Worm (Caenorhabditis elegans) whole organism, late embryonic: ENCODE data around the gene pir-1.

Experiments used
- K09A11.1 ChIP-seq: sonication (generic microtip); optimal IDR thresholded peaks from 2 replicates; lab custom pipeline; 2017; ENCODE audit warnings: antibody characterized with exemption, mild to moderate bottlenecking, missing genetic modification characterization, missing compliant biosample characterization; ENCODE audit not compliant: insufficient read depth
- ahr-1 ChIP-seq: sonication (generic microtip); optimal IDR thresholded peaks from 2 replicates; lab custom pipeline; 2016; ENCODE audit warnings: missing genetic modification characterization, missing compliant biosample characterization
- ama-1 ChIP-seq: fragments of 150-350 bp; optimal IDR thresholded peaks from 2 replicates; lab custom pipeline; 2014
- dmd-4 ChIP-seq: sonication (generic microtip); optimal IDR thresholded peaks from 2 replicates; lab custom pipeline; 2016; ENCODE audit warnings: borderline replicate concordance, missing genetic modification characterization, missing compliant biosample characterization
- ets-4 ChIP-seq: sonication (generic microtip); optimal IDR thresholded peaks from 2 replicates; lab custom pipeline; 2016; ENCODE audit warnings: missing genetic modification characterization, missing compliant biosample characterization
- fax-1 ChIP-seq: sonication (generic microtip); optimal IDR thresholded peaks from 2 replicates; lab custom pipeline; 2016; ENCODE audit warnings: missing genotype, missing genetic modification characterization, missing compliant biosample characterization
- fkh-10 ChIP-seq: fragments of 150-350 bp; optimal IDR thresholded peaks from 2 replicates; lab custom pipeline; 2014; ENCODE audit warnings: missing biosample characterization, missing genetic modification reagents, missing genetic modification characterization
- lin-11 ChIP-seq: fragments of 200-800 bp; sonication (Bioruptor generic); optimal IDR thresholded peaks from 2 replicates; lab custom pipeline; 2018; ENCODE audit warnings: mild to moderate bottlenecking, missing genetic modification characterization, missing compliant biosample characterization
- nhr-232 ChIP-seq: sonication (generic microtip); optimal IDR thresholded peaks from 2 replicates; lab custom pipeline; 2016; ENCODE audit warnings: missing genetic modification characterization, missing compliant biosample characterization
- pha-4 ChIP-seq: fragments of 150-350 bp; optimal IDR thresholded peaks from 2 replicates; lab custom pipeline; 2018; ENCODE audit warnings: missing biosample characterization, missing genetic modification reagents, missing genetic modification characterization
- sox-4 ChIP-seq: sonication (generic microtip); optimal IDR thresholded peaks from 2 replicates; lab custom pipeline; 2017; ENCODE audit warnings: mild to moderate bottlenecking, missing genetic modification characterization, inconsistent platforms, missing compliant biosample characterization

DNA sequence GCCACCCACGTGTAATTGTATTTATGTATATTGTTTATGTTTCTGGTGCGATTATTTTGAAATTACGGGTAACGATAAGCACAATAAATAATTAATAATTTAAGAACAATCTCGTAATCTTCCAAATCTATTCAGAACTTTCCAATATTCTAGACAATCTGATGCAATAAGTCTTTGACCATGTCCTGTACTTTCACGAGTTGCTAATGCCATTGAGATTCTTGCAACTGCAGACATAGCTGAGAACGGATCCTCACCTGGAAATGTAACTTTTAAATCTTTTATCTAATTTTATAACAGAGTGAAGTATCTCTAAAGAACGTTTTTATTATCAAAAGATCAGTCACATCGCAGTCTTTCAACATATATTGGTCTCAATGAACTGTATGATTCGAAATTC lies 13.8 kb upstream of the pir-1 start:
- no peak for TF ChIP-seq nhr-232 (tag; lab: Kevin White, UChicago)
- TF ChIP-seq pha-4 (tag; lab: Kevin White, UChicago), result no peak
- TF ChIP-seq K09A11.1, result no peak
- no peak for TF ChIP-seq ahr-1 (tag; lab: Kevin White, UChicago)
- TF ChIP-seq sox-4 (tag; lab: Kevin White, UChicago), result no peak
- TF ChIP-seq ama-1 (lab: Kevin White, UChicago), result peak; percentile 52
- TF ChIP-seq ets-4, result no peak
- no peak for TF ChIP-seq lin-11 (tag; lab: Kevin White, UChicago)
- no peak for TF ChIP-seq fkh-10 (GFP tag; lab: Kevin White, UChicago)
- no peak for TF ChIP-seq dmd-4 (tag; lab: Kevin White, UChicago)
- no peak for TF ChIP-seq fax-1 (tag; lab: Kevin White, UChicago)
